Fruit fly (Drosophila melanogaster) whole organism: ENCODE results near the gene Fas2.

Source experiments
- CG8478 ChIP-seq: fragments of >200 bp; optimal IDR thresholded peaks from 2 replicates; lab custom pipeline; 2018; ENCODE audit warnings: inconsistent platforms
- Dll ChIP-seq: fragments of >200 bp; optimal IDR thresholded peaks from 2 replicates; lab custom pipeline; 2017
- EcR ChIP-seq, 2 experiments: fragments of >200 bp; optimal IDR thresholded peaks; 2 replicates each; lab custom pipeline; 2017; ENCODE audit warnings: missing biosample characterization in 2 of 2, missing genetic modification characterization in 2 of 2, missing genetic modification reagents in 2 of 2
- pan ChIP-seq: fragments of >200 bp; optimal IDR thresholded peaks from 2 replicates; lab custom pipeline; 2017
- psq ChIP-seq: fragments of >200 bp; optimal IDR thresholded peaks from 2 replicates; lab custom pipeline; 2017

DNA sequence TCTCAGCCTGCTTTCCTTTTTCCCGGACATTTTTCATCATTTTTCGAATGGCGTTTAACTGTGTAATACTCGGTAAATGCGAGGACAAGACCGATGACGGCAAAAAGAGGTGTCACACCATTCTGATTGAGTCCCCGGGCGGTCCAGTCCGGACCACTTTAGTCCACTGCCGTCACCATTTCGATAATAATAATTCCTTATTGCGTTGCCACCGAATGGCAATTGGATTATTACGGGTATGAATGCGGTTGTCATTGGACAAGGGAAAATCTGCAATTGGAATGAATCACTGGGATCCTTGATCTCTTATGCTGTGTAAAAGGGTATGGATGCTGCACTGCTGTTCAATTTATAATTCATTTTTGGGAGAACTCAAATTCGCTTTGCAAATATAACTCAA, 27.1 kb downstream of the Fas2 start:
- TF ChIP-seq psq (lab: Kevin White, UChicago): no peak
- no peak for TF ChIP-seq CG8478 (lab: Kevin White, UChicago)
- TF ChIP-seq EcR (GFP tag; optimal IDR thresholded peaks at IDR 0.05; lab: Kevin White, UChicago): no peak
- TF ChIP-seq Dll (lab: Kevin White, UChicago): no peak
- TF ChIP-seq pan (lab: Kevin White, UChicago): no peak
